Worm (Caenorhabditis elegans) whole organism, midembryonic: Measurements from ENCODE around the gene prx-13.

ENCODE experiments used
- flt-1 ChIP-seq: fragments of 200-800 bp; sonication (Bioruptor generic); IDR thresholded peaks from 2 replicates; pipeline ENCODE4 v1.3.6; 2022; ENCODE audit warnings: missing genetic modification characterization, missing compliant biosample characterization
- tab-1 ChIP-seq: fragments of 200-800 bp; sonication (Bioruptor generic); IDR thresholded peaks from 2 replicates; pipeline ENCODE4 v1.3.6; 2022; ENCODE audit warnings: missing genetic modification characterization, missing compliant biosample characterization
- ztf-29 ChIP-seq: fragments of 200-800 bp; sonication (Bioruptor generic); IDR thresholded peaks from 2 replicates; pipeline ENCODE4 v1.3.6; 2022; ENCODE audit warnings: missing genetic modification reagents, missing genetic modification characterization, missing compliant biosample characterization

DNA sequence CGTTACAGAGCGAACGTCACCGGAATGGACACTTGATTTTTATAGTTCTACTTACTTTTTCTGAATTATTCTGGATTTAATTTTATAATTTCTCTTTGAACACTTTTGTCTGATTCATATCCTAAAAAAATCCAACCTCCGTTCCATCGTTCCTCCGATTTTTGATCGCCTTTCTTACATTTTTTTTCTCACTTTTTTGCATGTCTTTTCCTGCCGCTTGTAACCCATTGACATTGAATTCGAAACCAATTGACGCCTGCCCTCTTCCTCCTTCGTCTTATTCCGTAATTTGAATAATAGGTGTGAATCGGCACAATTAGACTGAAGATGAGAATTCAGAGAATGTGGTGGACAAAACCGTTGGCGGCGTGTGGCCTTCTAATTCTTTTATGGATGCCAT lies 6.2 kb downstream of the prx-13 start, which contains the start of gene skpo-3:
- TF ChIP-seq flt-1 (GFP tag; lab: Robert Waterston, UW), result no peak
- no peak for TF ChIP-seq tab-1
- TF ChIP-seq ztf-29, result no peak
